Fruit fly (Drosophila melanogaster) whole organism, embryonic: ENCODE results near the gene CG14154.

Source experiments
- BEAF-32 ChIP-seq: fragments of 200-800 bp; sonication (Bioruptor generic); optimal IDR thresholded peaks from 3 replicates; lab custom pipeline; 2017; ENCODE audit warnings: missing biosample characterization, missing genetic modification characterization, mild to moderate bottlenecking, moderate library complexity, missing genetic modification reagents
- CG11504 ChIP-seq: fragments of 200-800 bp; sonication (Bioruptor generic); optimal IDR thresholded peaks from 3 replicates; lab custom pipeline; 2019; ENCODE audit warnings: missing biosample characterization, mild to moderate bottlenecking, missing genetic modification characterization, moderate library complexity
- CG12104 ChIP-seq: fragments of 200-800 bp; sonication (Bioruptor generic); optimal IDR thresholded peaks from 3 replicates; lab custom pipeline; 2016; ENCODE audit warnings: missing biosample characterization, missing genetic modification characterization
- CG1233 ChIP-seq: fragments of 200-800 bp; sonication (Bioruptor generic); optimal IDR thresholded peaks from 4 replicates; lab custom pipeline; 2018; ENCODE audit warnings: missing biosample characterization, mild to moderate bottlenecking, missing genetic modification characterization
- CG15073 ChIP-seq: fragments of 200-800 bp; sonication (Bioruptor generic); optimal IDR thresholded peaks from 2 replicates; lab custom pipeline; 2016; ENCODE audit warnings: missing biosample characterization, missing genetic modification characterization
- CG15514 ChIP-seq: fragments of 200-800 bp; sonication (Bioruptor generic); optimal IDR thresholded peaks from 3 replicates; lab custom pipeline; 2017; ENCODE audit warnings: missing biosample characterization, missing genetic modification characterization, mild to moderate bottlenecking, moderate library complexity, missing genetic modification reagents
- CG17359 ChIP-seq: fragments of 200-800 bp; sonication (Bioruptor generic); optimal IDR thresholded peaks from 3 replicates; lab custom pipeline; 2018; ENCODE audit warnings: missing biosample characterization, mild to moderate bottlenecking, missing genetic modification characterization, moderate library complexity
- CG17385 ChIP-seq: fragments of 200-800 bp; sonication (Bioruptor generic); optimal IDR thresholded peaks from 3 replicates; lab custom pipeline; 2018; ENCODE audit warnings: missing biosample characterization, mild to moderate bottlenecking, missing genetic modification characterization
- CG18262 ChIP-seq: fragments of 200-800 bp; optimal IDR thresholded peaks from 3 replicates; lab custom pipeline; 2019; ENCODE audit warnings: missing biosample characterization, mild to moderate bottlenecking, missing genetic modification characterization, moderate library complexity
- CG2116 ChIP-seq: fragments of 200-800 bp; sonication (Bioruptor generic); optimal IDR thresholded peaks from 3 replicates; lab custom pipeline; 2018; ENCODE audit warnings: missing biosample characterization, mild to moderate bottlenecking, missing genetic modification characterization
- CG3065 ChIP-seq: fragments of 200-800 bp; sonication (Bioruptor generic); optimal IDR thresholded peaks from 2 replicates; lab custom pipeline; 2016; ENCODE audit warnings: missing biosample characterization, missing genetic modification characterization
- CG34422 ChIP-seq: fragments of 200-800 bp; sonication (Bioruptor generic); IDR thresholded peaks from 3 replicates; pipeline ENCODE4 v1.3.6; 2022; ENCODE audit warnings: missing biosample characterization, missing genetic modification characterization
- CG42726 ChIP-seq: fragments of 200-800 bp; sonication (Bioruptor generic); IDR thresholded peaks from 2 replicates; pipeline ENCODE4 v1.3.6; 2022; ENCODE audit warnings: missing biosample characterization, missing genetic modification characterization; ENCODE audit not compliant: partially characterized antibody
- CG4360 ChIP-seq: fragments of 200-800 bp; sonication (Bioruptor generic); IDR thresholded peaks from 2 replicates; pipeline ENCODE4 v1.3.6; 2022; ENCODE audit warnings: missing biosample characterization, missing genetic modification characterization
- CG43689 ChIP-seq: fragments of 200-800 bp; sonication (Bioruptor generic); IDR thresholded peaks from 2 replicates; pipeline ENCODE4 v1.3.6; 2022; ENCODE audit warnings: missing biosample characterization, missing genetic modification characterization
- CG6175 ChIP-seq: fragments of 200-800 bp; sonication (Bioruptor generic); IDR thresholded peaks from 3 replicates; pipeline ENCODE4 v1.3.6; 2022; ENCODE audit warnings: missing biosample characterization, missing genetic modification characterization
- CG6654 ChIP-seq: fragments of 200-800 bp; sonication (Bioruptor generic); optimal IDR thresholded peaks from 2 replicates; lab custom pipeline; 2017; ENCODE audit warnings: missing biosample characterization, mild to moderate bottlenecking, missing genetic modification characterization
- CG6791 ChIP-seq: fragments of 200-800 bp; sonication (Bioruptor generic); IDR thresholded peaks from 3 replicates; pipeline ENCODE4 v1.3.6; 2022; ENCODE audit warnings: missing biosample characterization, missing genetic modification characterization; ENCODE audit not compliant: partially characterized antibody
- CG7987 ChIP-seq: fragments of 200-800 bp; sonication (Bioruptor generic); optimal IDR thresholded peaks from 2 replicates; lab custom pipeline; 2018; ENCODE audit warnings: missing biosample characterization, mild to moderate bottlenecking, missing genetic modification characterization, moderate library complexity
- CG9215 ChIP-seq: fragments of 200-800 bp; sonication (Bioruptor generic); IDR thresholded peaks from 2 replicates; pipeline ENCODE4 v1.3.6; 2022; ENCODE audit warnings: missing biosample characterization, missing genetic modification characterization
- Dfd ChIP-seq, 2 experiments: fragments of >200 bp; optimal IDR thresholded peaks; 2 replicates each; lab custom pipeline; 2017; ENCODE audit warnings: missing biosample characterization in 2 of 2, missing genetic modification characterization in 2 of 2
- Dip2 ChIP-seq: fragments of 200-800 bp; sonication (Bioruptor generic); IDR thresholded peaks from 2 replicates; pipeline ENCODE4 v1.3.6; 2022; ENCODE audit warnings: missing biosample characterization, missing genetic modification characterization
- E2f2 ChIP-seq: fragments of 200-800 bp; sonication (Bioruptor generic); IDR thresholded peaks from 2 replicates; pipeline ENCODE4 v1.3.6; 2022; ENCODE audit warnings: missing biosample characterization, missing genetic modification characterization
- Eip74EF ChIP-seq, 2 experiments: fragments of 200-800 bp in 1 of 2; fragments of >200 bp in 1 of 2; sonication (Bioruptor generic) in 1 of 2; optimal IDR thresholded peaks; 2 replicates each; lab custom pipeline; 2017 to 2019; ENCODE audit warnings: missing biosample characterization in 2 of 2, missing genetic modification characterization in 2 of 2, mild to moderate bottlenecking in 1 of 2, moderate library complexity in 1 of 2
- Hmr ChIP-seq: fragments of 200-800 bp; sonication (Bioruptor generic); optimal IDR thresholded peaks from 3 replicates; lab custom pipeline; 2017; ENCODE audit warnings: mild to moderate bottlenecking, missing biosample characterization, missing genetic modification reagents, missing genetic modification characterization
- NC2α ChIP-seq: fragments of 200-800 bp; sonication (Bioruptor generic); optimal IDR thresholded peaks from 2 replicates; lab custom pipeline; 2016; ENCODE audit warnings: missing biosample characterization, missing genetic modification characterization
- NC2β ChIP-seq: fragments of 200-800 bp; sonication (Bioruptor generic); optimal IDR thresholded peaks from 2 replicates; lab custom pipeline; 2016; ENCODE audit warnings: missing biosample characterization, missing genetic modification characterization
- NK7.1 ChIP-seq: fragments of 200-800 bp; sonication (Bioruptor generic); optimal IDR thresholded peaks from 3 replicates; lab custom pipeline; 2016; ENCODE audit warnings: missing biosample characterization, missing genetic modification characterization
- Neu2 ChIP-seq: fragments of 200-800 bp; sonication (Bioruptor generic); optimal IDR thresholded peaks from 3 replicates; lab custom pipeline; 2016; ENCODE audit warnings: missing biosample characterization, missing genetic modification characterization, borderline replicate concordance
- Sry-δ ChIP-seq: fragments of 200-800 bp; sonication (Bioruptor generic); optimal IDR thresholded peaks from 2 replicates; lab custom pipeline; 2016; ENCODE audit warnings: missing biosample characterization, missing genetic modification characterization
- al ChIP-seq: fragments of 200-800 bp; sonication (Bioruptor generic); IDR thresholded peaks from 2 replicates; pipeline ENCODE4 v1.3.6; 2022; ENCODE audit warnings: missing biosample characterization, missing genetic modification characterization
- bbx ChIP-seq: fragments of 200-800 bp; sonication (Bioruptor generic); IDR thresholded peaks from 2 replicates; pipeline ENCODE4 v1.3.6; 2022; ENCODE audit warnings: missing biosample characterization, missing genetic modification characterization; ENCODE audit not compliant: partially characterized antibody
- cg ChIP-seq: fragments of 200-800 bp; sonication (Bioruptor generic); optimal IDR thresholded peaks from 3 replicates; lab custom pipeline; 2019; ENCODE audit warnings: missing biosample characterization, mild to moderate bottlenecking, missing genetic modification characterization, moderate library complexity
- chinmo ChIP-seq: fragments of 200-800 bp; sonication (Bioruptor generic); IDR thresholded peaks from 4 replicates; pipeline ENCODE4 v1.3.6; 2022; ENCODE audit warnings: missing biosample characterization, missing genetic modification characterization; ENCODE audit not compliant: partially characterized antibody
- chm ChIP-seq: fragments of 200-800 bp; sonication (Bioruptor generic); IDR thresholded peaks from 2 replicates; pipeline ENCODE4 v1.3.6; 2022; ENCODE audit warnings: missing biosample characterization, missing genetic modification characterization
- crol ChIP-seq: fragments of 200-800 bp; sonication (Bioruptor generic); IDR thresholded peaks from 2 replicates; pipeline ENCODE4 v1.3.6; 2022; ENCODE audit warnings: missing biosample characterization, missing genetic modification characterization
- crp ChIP-seq, 2 experiments: fragments of 200-800 bp; sonication (Bioruptor generic); optimal IDR thresholded peaks; 2 replicates in 1 of 2; 3 replicates in 1 of 2; lab custom pipeline; 2017; ENCODE audit warnings: missing biosample characterization in 2 of 2, missing genetic modification characterization in 2 of 2, mild to moderate bottlenecking in 1 of 2, moderate library complexity in 1 of 2
- ewg ChIP-seq: fragments of 200-800 bp; sonication (Bioruptor generic); optimal IDR thresholded peaks from 3 replicates; lab custom pipeline; 2017; ENCODE audit warnings: mild to moderate bottlenecking, missing biosample characterization, missing genetic modification reagents, missing genetic modification characterization
- fd64A ChIP-seq: fragments of 200-800 bp; sonication (Bioruptor generic); optimal IDR thresholded peaks from 3 replicates; lab custom pipeline; 2018; ENCODE audit warnings: missing biosample characterization, mild to moderate bottlenecking, missing genetic modification characterization
- nmo ChIP-seq: fragments of 200-800 bp; sonication (Bioruptor generic); optimal IDR thresholded peaks from 2 replicates; lab custom pipeline; 2018; ENCODE audit warnings: missing biosample characterization, mild to moderate bottlenecking, missing genetic modification characterization, moderate library complexity
- pb ChIP-seq: fragments of 200-800 bp; sonication (Bioruptor generic); optimal IDR thresholded peaks from 3 replicates; lab custom pipeline; 2016; ENCODE audit warnings: missing biosample characterization, missing genetic modification characterization
- salm ChIP-seq: fragments of 200-800 bp; sonication (Bioruptor generic); optimal IDR thresholded peaks from 2 replicates; lab custom pipeline; 2018; ENCODE audit warnings: missing biosample characterization, mild to moderate bottlenecking, missing genetic modification characterization
- sens-2 ChIP-seq: fragments of 200-800 bp; sonication (Bioruptor generic); IDR thresholded peaks from 2 replicates; pipeline ENCODE4 v1.3.6; 2022; ENCODE audit warnings: missing biosample characterization, missing genetic modification characterization
- twi ChIP-seq: fragments of 200-800 bp; optimal IDR thresholded peaks from 2 replicates; lab custom pipeline; 2019; ENCODE audit warnings: missing biosample characterization, mild to moderate bottlenecking, missing genetic modification characterization, moderate library complexity
- unpg ChIP-seq: fragments of 200-800 bp; sonication (Bioruptor generic); optimal IDR thresholded peaks from 3 replicates; lab custom pipeline; 2018; ENCODE audit warnings: missing biosample characterization, mild to moderate bottlenecking, missing genetic modification characterization, moderate library complexity

CG14154 gene

dm6 chr3L:10666511-10667003 lies 24.9 kb downstream of the CG14154 start (continued):
- TF ChIP-seq CG6175 (GFP tag; lab: Robert Waterston, UW) (peak; percentile 37; the same call in 1 of the 3 replicates), pb (GFP tag; lab: Kevin White, UChicago) (no peak), crp (GFP tag; optimal IDR thresholded peaks at IDR 0.05; lab: Kevin White, UChicago) (no peak), fd64A (GFP tag; lab: Kevin White, UChicago) (no peak), CG3065 (GFP tag; lab: Kevin White, UChicago) (no peak), nmo (GFP tag; lab: Kevin White, UChicago) (no peak), ewg (GFP tag; lab: Kevin White, UChicago) (no peak), Sry-δ (GFP tag; lab: Kevin White, UChicago) (no peak), CG15514 (GFP tag; lab: Kevin White, UChicago) (peak; percentile 33), Eip74EF (GFP tag; optimal IDR thresholded peaks at IDR 0.05; lab: Kevin White, UChicago) (no peak), CG6791 (GFP tag; lab: Robert Waterston, UW) (peak; percentile 68; the same call in 2 of the 3 replicates), Dip2 (GFP tag; lab: Robert Waterston, UW) (no peak), CG17359 (no peak), chinmo (0 out of 4 replicates have a peak, but pooled peaks have one; percentile 14), CG2116 (GFP tag; lab: Kevin White, UChicago) (no peak), CG18262 (tag; lab: Kevin White, UChicago) (no peak), sens-2 (GFP tag; lab: Robert Waterston, UW) (no peak), al (GFP tag; lab: Robert Waterston, UW) (no peak), CG15073 (GFP tag; lab: Kevin White, UChicago) (no peak), CG12104 (GFP tag; lab: Kevin White, UChicago) (no peak)
- TF ChIP-seq, all 482 proteins: peak for 20

- TF ChIP-seq bbx (GFP tag; lab: Robert Waterston, UW) (peak; percentile 31; the same call in 1 of the 2 replicates), CG42726 (0 out of 2 replicates have a peak, but pooled peaks have one; percentile 12), chinmo (peak; percentile 86; the same call in 3 of the 4 replicates), Hmr (no peak), chm (GFP tag; lab: Robert Waterston, UW) (peak; percentile 39; the same call in 1 of the 2 replicates), cg (peak; percentile 77), CG2116 (GFP tag; lab: Kevin White, UChicago) (no peak), salm (no peak), CG17385 (peak; percentile 45), crol (peak; percentile 67; the same call in 1 of the 2 replicates), CG4360 (GFP tag; lab: Robert Waterston, UW) (peak; percentile 35; the same call in 1 of the 2 replicates)
Observed at dm6 chr3L:10667341-10667740, 25.7 kb downstream of the CG14154 start.

- TF ChIP-seq crol (peak; percentile 92), NC2β (no peak), unpg (GFP tag; lab: Kevin White, UChicago) (no peak), E2f2 (GFP tag; lab: Robert Waterston, UW) (no peak), BEAF-32 (GFP tag; lab: Kevin White, UChicago) (no peak), Neu2 (GFP tag; lab: Kevin White, UChicago) (no peak), NK7.1 (GFP tag; lab: Kevin White, UChicago) (no peak), twi (no peak), CG6175 (GFP tag; lab: Robert Waterston, UW) (no peak), CG7987 (GFP tag; lab: Kevin White, UChicago) (no peak), CG34422 (GFP tag; lab: Robert Waterston, UW) (no peak), CG6654 (GFP tag; lab: Kevin White, UChicago) (no peak), CG11504 (tag; lab: Kevin White, UChicago) (no peak), CG17385 (peak; percentile 42), CG1233 (GFP tag; lab: Kevin White, UChicago) (no peak), CG9215 (GFP tag; lab: Robert Waterston, UW) (no peak), Dfd (GFP tag; optimal IDR thresholded peaks at IDR 0.05; lab: Kevin White, UChicago) (peak in 1 of 2 experiments; percentile 25), CG43689 (GFP tag; lab: Robert Waterston, UW) (no peak), NC2α (GFP tag; lab: Kevin White, UChicago) (no peak)
Observed at dm6 chr3L:10669592-10670400, 28.1 kb downstream of the CG14154 start.
